Worm (Caenorhabditis elegans): ENCODE results near the gene ceh-24.

ceh-24 gene

ce11 chrV:13837173-13837572 lies 24.1 kb downstream of the ceh-24 start, which contains the start of gene srx-128:
Gene srx-128, plus strand, starts transcription at chrV:13837473.
- no peak for TF ChIP-seq W03F9.2 (tag; optimal IDR thresholded peaks at IDR 0.05)
- TF ChIP-seq dao-5 (tag; optimal IDR thresholded peaks at IDR 0.05), result no peak

DNA sequence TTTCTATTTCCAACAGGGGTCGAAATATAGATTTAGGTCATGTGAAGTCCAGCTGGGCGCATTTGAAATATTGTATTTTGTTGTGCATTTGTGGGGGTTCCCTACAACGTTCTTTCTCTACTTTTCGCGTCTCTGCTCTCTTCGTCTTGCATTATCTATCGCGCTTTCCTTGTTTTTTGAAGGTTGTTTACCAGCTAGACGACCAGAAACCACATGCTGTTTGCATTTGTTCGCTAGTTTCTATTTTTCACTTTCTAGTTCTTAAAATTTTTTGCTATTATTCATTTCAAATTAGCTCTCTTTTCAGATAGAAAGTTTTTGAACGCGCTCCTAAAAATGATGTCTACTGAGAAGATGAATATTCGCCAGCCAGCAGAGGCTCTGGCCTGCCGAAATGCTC lies 26.4 kb downstream of the ceh-24 start, which contains the start of gene F55B12.10:
F55B12.10 (plus strand) TSS at position 301 of the 400 bp plus-strand sequence.
- no peak for TF ChIP-seq W03F9.2 (tag; optimal IDR thresholded peaks at IDR 0.05)
- no peak for TF ChIP-seq him-1 (tag; optimal IDR thresholded peaks at IDR 0.05)
- no peak for TF ChIP-seq dao-5 (tag; optimal IDR thresholded peaks at IDR 0.05)

- no peak for TF ChIP-seq dao-5 (tag; optimal IDR thresholded peaks at IDR 0.05)
- TF ChIP-seq W03F9.2 (tag; optimal IDR thresholded peaks at IDR 0.05), result no peak
- TF ChIP-seq him-1 (tag; optimal IDR thresholded peaks at IDR 0.05), result no peak
Measured at ce11 chrV:13840909-13841308, 27.9 kb downstream of the ceh-24 start, which contains the start of gene srx-17. Gene srx-17, plus strand, starts transcription at chrV:13841209.

ce11 chrV:13843147-13843546 lies 30.1 kb downstream of the ceh-24 start, which contains the start of gene srx-130:
Gene srx-130, plus strand, starts transcription at chrV:13843447.
- TF ChIP-seq W03F9.2 (tag; optimal IDR thresholded peaks at IDR 0.05) (no peak), dao-5 (tag; optimal IDR thresholded peaks at IDR 0.05) (no peak), him-1 (tag; optimal IDR thresholded peaks at IDR 0.05) (no peak)

- TF ChIP-seq dao-5 (tag; optimal IDR thresholded peaks at IDR 0.05) (no peak), him-1 (tag; optimal IDR thresholded peaks at IDR 0.05) (no peak), W03F9.2 (tag; optimal IDR thresholded peaks at IDR 0.05) (no peak)
Measured at ce11 chrV:13845136-13845535, 32.1 kb downstream of the ceh-24 start, which contains the start of gene srx-131. Gene srx-131, plus strand, starts transcription at chrV:13845436.

DNA sequence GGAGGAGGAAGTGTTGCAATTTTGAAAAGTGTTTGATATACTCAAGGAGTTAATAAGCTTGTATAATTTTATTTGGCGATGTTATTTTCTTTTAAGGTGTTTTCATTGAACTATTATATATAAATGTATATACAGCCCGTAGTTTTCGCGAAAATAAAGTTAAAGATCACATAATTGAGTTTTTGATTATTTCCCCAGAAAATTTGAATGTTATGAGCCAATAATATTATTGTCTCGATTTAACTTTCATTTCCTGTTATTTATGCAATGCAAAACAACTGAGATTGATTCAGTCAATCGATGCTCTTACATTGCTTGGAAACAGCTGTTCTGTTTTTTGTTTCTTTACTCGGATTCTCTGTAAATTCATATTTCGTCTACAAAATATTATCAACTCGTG lies 35.3 kb downstream of the ceh-24 start, which contains the start of gene srx-133:
srx-133 (plus strand) TSS at position 301 of the 400 bp plus-strand sequence.
- TF ChIP-seq dao-5 (tag; optimal IDR thresholded peaks at IDR 0.05) (no peak), him-1 (tag; optimal IDR thresholded peaks at IDR 0.05) (no peak), W03F9.2 (tag; optimal IDR thresholded peaks at IDR 0.05) (no peak)

DNA sequence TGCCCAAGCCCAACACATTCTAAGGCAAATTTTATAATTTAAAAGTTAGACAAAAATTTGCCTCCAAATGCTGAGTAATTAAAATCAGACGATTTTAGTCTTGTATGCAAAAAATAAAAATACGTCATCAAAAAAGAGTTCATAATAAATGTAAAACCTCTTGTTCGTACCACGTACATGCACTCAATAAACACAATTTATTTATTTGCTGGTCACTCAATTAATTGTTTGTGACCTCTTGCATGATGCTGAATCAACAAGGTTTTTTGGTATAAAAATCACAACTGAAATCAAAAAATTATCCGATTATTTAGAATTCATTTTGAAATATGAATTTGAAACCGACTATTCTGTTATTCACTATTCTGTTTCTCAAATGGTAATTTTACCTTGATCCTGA lies 37.1 kb downstream of the ceh-24 start, which contains the start of gene hpx-2:
hpx-2 (plus strand) TSS at position 301 of the 400 bp plus-strand sequence.
- TF ChIP-seq him-1 (tag; optimal IDR thresholded peaks at IDR 0.05) (no peak), W03F9.2 (tag; optimal IDR thresholded peaks at IDR 0.05) (no peak), dao-5 (tag; optimal IDR thresholded peaks at IDR 0.05) (no peak)

ce11 chrV:13854306-13854705 lies 41.3 kb downstream of the ceh-24 start, which contains the start of gene ttr-21:
Gene ttr-21, minus strand, starts transcription at chrV:13854405.
- TF ChIP-seq W03F9.2 (tag; optimal IDR thresholded peaks at IDR 0.05) (no peak), dao-5 (tag; optimal IDR thresholded peaks at IDR 0.05) (no peak), him-1 (tag; optimal IDR thresholded peaks at IDR 0.05) (no peak)

DNA sequence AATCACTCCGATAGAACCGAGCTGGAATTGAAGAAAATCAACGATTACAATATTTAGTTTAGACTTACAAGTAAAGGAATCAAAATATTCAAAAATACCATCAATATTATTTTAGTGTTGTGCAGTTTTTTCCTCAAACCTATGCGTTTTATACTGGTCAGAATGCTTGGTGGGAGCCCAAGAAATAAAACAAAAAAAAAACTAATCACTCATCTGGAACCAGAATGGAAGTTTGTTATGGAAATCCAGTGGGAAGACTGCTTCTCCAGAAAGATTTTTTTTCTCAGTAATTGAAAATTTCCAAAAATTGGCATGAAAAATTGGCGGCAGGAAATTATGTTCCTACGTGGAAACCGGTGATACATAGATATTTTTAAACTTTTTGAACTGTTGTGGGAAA lies 43.3 kb downstream of the ceh-24 start, which contains the start of gene srx-134:
srx-134 (minus strand) TSS at position 101 of the 400 bp plus-strand sequence.
- TF ChIP-seq W03F9.2 (tag; optimal IDR thresholded peaks at IDR 0.05), result no peak
- TF ChIP-seq him-1 (tag; optimal IDR thresholded peaks at IDR 0.05), result no peak
- no peak for TF ChIP-seq dao-5 (tag; optimal IDR thresholded peaks at IDR 0.05)

- no peak for TF ChIP-seq dao-5 (tag; optimal IDR thresholded peaks at IDR 0.05)
- no peak for TF ChIP-seq W03F9.2 (tag; optimal IDR thresholded peaks at IDR 0.05)
- TF ChIP-seq him-1 (tag; optimal IDR thresholded peaks at IDR 0.05), result no peak
Measured at ce11 chrV:13857132-13857531, 44.1 kb downstream of the ceh-24 start, which contains the start of gene srx-136. Gene srx-136, plus strand, starts transcription at chrV:13857432.

ce11 chrV:13858906-13859305 lies 45.9 kb downstream of the ceh-24 start, which contains the start of gene srx-135:
Gene srx-135, plus strand, starts transcription at chrV:13859206.
- TF ChIP-seq him-1 (tag; optimal IDR thresholded peaks at IDR 0.05) (no peak), W03F9.2 (tag; optimal IDR thresholded peaks at IDR 0.05) (no peak), dao-5 (tag; optimal IDR thresholded peaks at IDR 0.05) (no peak)

DNA sequence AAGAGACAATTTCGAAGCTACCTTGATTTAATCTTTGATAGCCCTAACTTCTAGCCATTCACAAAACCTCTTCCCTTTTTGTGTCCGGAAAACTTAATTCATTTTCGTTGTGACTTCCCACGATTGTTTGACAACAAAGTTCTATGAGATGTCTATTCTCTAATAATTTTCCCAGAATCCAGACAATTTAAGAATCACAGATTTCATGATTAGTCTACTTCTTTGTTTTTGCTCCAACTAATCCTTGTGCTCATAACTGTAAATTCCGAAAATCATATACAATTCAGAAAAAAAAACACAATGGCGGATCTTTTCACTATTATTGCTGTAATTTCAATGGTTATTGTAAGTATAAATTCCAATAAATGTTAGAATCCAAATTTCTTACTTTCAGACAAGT lies 49.5 kb downstream of the ceh-24 start, which contains the start of gene srx-137:
srx-137 (plus strand) TSS at position 301 of the 400 bp plus-strand sequence.
- TF ChIP-seq W03F9.2 (tag; optimal IDR thresholded peaks at IDR 0.05) (no peak), dao-5 (tag; optimal IDR thresholded peaks at IDR 0.05) (no peak), him-1 (tag; optimal IDR thresholded peaks at IDR 0.05) (no peak)

ce11 chrV:13863700-13864099 lies 50.7 kb downstream of the ceh-24 start:
- TF ChIP-seq dao-5 (tag; optimal IDR thresholded peaks at IDR 0.05), result no peak
